Worm (Caenorhabditis elegans) whole organism, early embryonic: ENCODE measurements around the gene acr-23.

Experiments used
- B0310.2 ChIP-seq: sonication (generic microtip); optimal IDR thresholded peaks from 2 replicates; lab custom pipeline; 2016; ENCODE audit warnings: mild to moderate bottlenecking, missing genetic modification characterization, missing compliant biosample characterization
- F13C5.2 ChIP-seq: sonication (generic microtip); optimal IDR thresholded peaks from 2 replicates; lab custom pipeline; 2017; ENCODE audit warnings: mild to moderate bottlenecking, missing genetic modification characterization, inconsistent platforms, missing compliant biosample characterization
- aly-1 ChIP-seq: sonication (generic microtip); optimal IDR thresholded peaks from 2 replicates; lab custom pipeline; 2016; ENCODE audit warnings: missing genetic modification characterization, missing compliant biosample characterization
- ama-1 ChIP-seq: fragments of 150-350 bp; optimal IDR thresholded peaks from 2 replicates; lab custom pipeline; 2014
- ceh-13 ChIP-seq: fragments of 200-800 bp; sonication (Bioruptor generic); optimal IDR thresholded peaks from 2 replicates; lab custom pipeline; 2018; ENCODE audit warnings: mild to moderate bottlenecking, missing genetic modification characterization, missing compliant biosample characterization
- ceh-36 ChIP-seq: sonication (generic microtip); optimal IDR thresholded peaks from 2 replicates; lab custom pipeline; 2016; ENCODE audit warnings: missing genetic modification characterization, inconsistent platforms, missing compliant biosample characterization
- ets-7 ChIP-seq: sonication (generic microtip); optimal IDR thresholded peaks from 2 replicates; lab custom pipeline; 2016; ENCODE audit warnings: missing genotype, missing genetic modification characterization, missing compliant biosample characterization
- flt-1 ChIP-seq: fragments of 200-800 bp; sonication (Bioruptor generic); IDR thresholded peaks from 2 replicates; pipeline ENCODE4 v1.3.6; 2022; ENCODE audit warnings: missing genetic modification characterization, missing compliant biosample characterization
- hmbx-1 ChIP-seq: sonication (generic microtip); optimal IDR thresholded peaks from 2 replicates; lab custom pipeline; 2016; ENCODE audit warnings: mild to moderate bottlenecking, missing genetic modification characterization, missing compliant biosample characterization
- hmg-4 ChIP-seq: fragments of 200-800 bp; sonication (Bioruptor generic); optimal IDR thresholded peaks from 2 replicates; lab custom pipeline; 2018; ENCODE audit warnings: mild to moderate bottlenecking, missing genetic modification characterization, missing compliant biosample characterization
- hnd-1 ChIP-seq: sonication (generic microtip); optimal IDR thresholded peaks from 2 replicates; lab custom pipeline; 2016; ENCODE audit warnings: missing genetic modification characterization, missing compliant biosample characterization
- pes-1 ChIP-seq: fragments of 200-800 bp; sonication (Bioruptor generic); IDR thresholded peaks from 2 replicates; pipeline ENCODE4 v1.3.6; 2022; ENCODE audit warnings: missing genetic modification reagents, missing genetic modification characterization, missing compliant biosample characterization
- scrt-1 ChIP-seq: fragments of 200-800 bp; sonication (Bioruptor generic); IDR thresholded peaks from 2 replicates; pipeline ENCODE4 v1.3.6; 2022; ENCODE audit warnings: missing genetic modification characterization, missing compliant biosample characterization
- sea-1 ChIP-seq: fragments of 200-800 bp; sonication (Bioruptor generic); conservative IDR thresholded peaks from 2 replicates; pipeline ENCODE4 v1.3.6; 2022; ENCODE audit warnings: missing genetic modification characterization, missing compliant biosample characterization
- tbx-11 ChIP-seq: fragments of 200-800 bp; sonication (Bioruptor generic); IDR thresholded peaks from 2 replicates; pipeline ENCODE4 v1.3.6; 2022; ENCODE audit warnings: missing genetic modification characterization, missing compliant biosample characterization
- tbx-37 ChIP-seq: fragments of 200-800 bp; sonication (Bioruptor generic); conservative IDR thresholded peaks from 2 replicates; pipeline ENCODE4 v1.3.6; 2022; ENCODE audit warnings: missing genetic modification reagents, missing genetic modification characterization, missing compliant biosample characterization
- tra-4 ChIP-seq: sonication (generic microtip); optimal IDR thresholded peaks from 2 replicates; lab custom pipeline; 2017; ENCODE audit warnings: missing genetic modification characterization, missing compliant biosample characterization

The acr-23 gene

ce11 chrV:3606391-3606790, 53.0 kb downstream of the acr-23 start:
- TF ChIP-seq hnd-1 (tag; lab: Kevin White, UChicago) (no peak), ets-7 (no peak), tra-4 (tag; lab: Kevin White, UChicago) (no peak), F13C5.2 (tag; lab: Kevin White, UChicago) (no peak), ceh-13 (GFP tag; lab: Kevin White, UChicago) (no peak), tbx-11 (GFP tag; lab: Robert Waterston, UW) (no peak), ceh-36 (tag; lab: Kevin White, UChicago) (no peak)

DNA sequence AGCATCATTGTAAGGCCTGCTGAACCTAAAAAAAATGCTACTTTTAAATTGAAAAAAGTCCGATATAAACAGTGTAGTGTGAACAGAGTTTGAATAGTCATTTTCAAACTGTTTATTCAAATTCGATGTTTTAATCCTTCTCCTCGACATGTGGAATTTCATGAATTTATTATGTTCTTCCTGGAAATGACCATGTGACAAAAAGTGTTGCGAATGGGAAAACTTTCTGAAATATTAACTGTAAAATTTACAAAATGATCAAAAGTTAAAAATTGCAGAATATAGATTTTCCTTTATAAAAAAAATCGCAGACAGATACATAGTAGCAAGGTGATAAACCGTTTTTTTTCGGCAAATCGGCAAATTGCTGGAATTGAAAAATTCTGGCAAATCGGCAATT, 54.0 kb downstream of the acr-23 start, which contains the start of gene T22F3.8:
Gene T22F3.8, minus strand, starts transcription at position 101 of the 400 bp plus-strand sequence.
- no peak for TF ChIP-seq ceh-13 (GFP tag; lab: Kevin White, UChicago)
- no peak for TF ChIP-seq tbx-37 (GFP tag; lab: Robert Waterston, UW)
- TF ChIP-seq ets-7: no peak
- no peak for TF ChIP-seq hmg-4
- TF ChIP-seq sea-1 (GFP tag; lab: Robert Waterston, UW): no peak
- no peak for TF ChIP-seq ama-1 (lab: Kevin White, UChicago)
- no peak for TF ChIP-seq F13C5.2 (tag; lab: Kevin White, UChicago)
- no peak for TF ChIP-seq scrt-1 (GFP tag; lab: Robert Waterston, UW)
- no peak for TF ChIP-seq hnd-1 (tag; lab: Kevin White, UChicago)
- TF ChIP-seq aly-1 (tag; lab: Kevin White, UChicago): no peak
- no peak for TF ChIP-seq tbx-11 (GFP tag; lab: Robert Waterston, UW)
- TF ChIP-seq pes-1 (GFP tag; lab: Robert Waterston, UW): no peak
- TF ChIP-seq hmbx-1 (tag; lab: Kevin White, UChicago): no peak
- TF ChIP-seq ceh-36 (tag; lab: Kevin White, UChicago): no peak
- TF ChIP-seq tra-4 (tag; lab: Kevin White, UChicago): no peak
- TF ChIP-seq flt-1 (GFP tag; lab: Robert Waterston, UW): no peak
- no peak for TF ChIP-seq B0310.2 (tag; lab: Kevin White, UChicago)
